Worm (Caenorhabditis elegans) whole organism, L1 larva: ENCODE data around the gene stt-3.

Experiments used
- C04F5.9 ChIP-seq: sonication (generic microtip); optimal IDR thresholded peaks from 2 replicates; lab custom pipeline; 2016; ENCODE audit warnings: missing genetic modification characterization, missing compliant biosample characterization
- F16B12.6 ChIP-seq: fragments of 150-350 bp; optimal IDR thresholded peaks from 2 replicates; lab custom pipeline; 2014; ENCODE audit warnings: missing biosample characterization, missing genetic modification characterization
- Y116A8C.19 ChIP-seq: sonication (generic microtip); optimal IDR thresholded peaks from 2 replicates; lab custom pipeline; 2016; ENCODE audit warnings: missing compliant biosample characterization, missing genetic modification characterization, borderline replicate concordance
- alr-1 ChIP-seq: fragments of 200-800 bp; sonication (Bioruptor generic); optimal IDR thresholded peaks from 2 replicates; lab custom pipeline; 2018; ENCODE audit warnings: borderline replicate concordance, mild to moderate bottlenecking, missing genetic modification characterization, missing compliant biosample characterization
- aly-2 ChIP-seq: fragments of 150-350 bp; optimal IDR thresholded peaks from 2 replicates; lab custom pipeline; 2014; ENCODE audit warnings: missing biosample characterization, missing genetic modification characterization
- blmp-1 ChIP-seq: fragments of 150-350 bp; optimal IDR thresholded peaks from 2 replicates; lab custom pipeline; 2014; ENCODE audit warnings: missing biosample characterization, missing genetic modification characterization
- ceh-63 ChIP-seq: fragments of 200-800 bp; sonication (Bioruptor generic); optimal IDR thresholded peaks from 2 replicates; lab custom pipeline; 2018; ENCODE audit warnings: mild to moderate bottlenecking, missing genetic modification characterization, missing compliant biosample characterization
- ceh-88 ChIP-seq: fragments of 200-800 bp; sonication (Bioruptor generic); IDR thresholded peaks from 2 replicates; pipeline ENCODE4 v1.3.6; 2022; ENCODE audit warnings: missing genetic modification characterization, missing compliant biosample characterization
- ces-1 ChIP-seq: fragments of 150-350 bp; optimal IDR thresholded peaks from 2 replicates; lab custom pipeline; 2014; ENCODE audit warnings: missing biosample characterization, missing genetic modification reagents, missing genetic modification characterization
- dsc-1 ChIP-seq: sonication (generic microtip); optimal IDR thresholded peaks from 2 replicates; lab custom pipeline; 2016; ENCODE audit warnings: mild to moderate bottlenecking, missing genetic modification characterization, missing compliant biosample characterization
- efl-1 ChIP-seq, 4 experiments: fragments of 150-350 bp; optimal IDR thresholded peaks in 3 of 4; peaks in 1 of 4; 1 replicate in 1 of 4; 2 replicates in 3 of 4; lab custom pipeline; 2014; ENCODE audit warnings: missing biosample characterization in 2 of 4, missing genetic modification characterization in 2 of 4, missing genetic modification reagents in 2 of 4
- egl-27 ChIP-seq, 2 experiments: fragments of 150-350 bp in 1 of 2; sonication (generic microtip); optimal IDR thresholded peaks; 3 replicates each; lab custom pipeline; 2017 to 2018; ENCODE audit warnings: missing biosample characterization in 2 of 2, missing genetic modification characterization in 2 of 2, missing genetic modification reagents in 2 of 2
- elt-3 ChIP-seq, 6 experiments: fragments of 150-350 bp in 1 of 6; sonication (generic microtip); optimal IDR thresholded peaks; 2 replicates each; lab custom pipeline; 2017 to 2018; ENCODE audit warnings: missing biosample characterization in 6 of 6, missing genetic modification characterization in 6 of 6, inconsistent platforms in 1 of 6
- fkh-8 ChIP-seq: sonication (generic microtip); optimal IDR thresholded peaks from 2 replicates; lab custom pipeline; 2016; ENCODE audit warnings: mild to moderate bottlenecking, missing genetic modification characterization, missing compliant biosample characterization
- grh-1 ChIP-seq: fragments of 200-800 bp; sonication (Bioruptor generic); IDR thresholded peaks from 2 replicates; pipeline ENCODE4 v1.3.6; 2022; ENCODE audit warnings: missing genetic modification reagents, missing genetic modification characterization, missing compliant biosample characterization
- hlh-4 ChIP-seq: sonication (generic microtip); optimal IDR thresholded peaks from 2 replicates; lab custom pipeline; 2016; ENCODE audit warnings: mild to moderate bottlenecking, missing genetic modification characterization, missing compliant biosample characterization
- hpl-2 ChIP-seq: fragments of 150-350 bp; optimal IDR thresholded peaks from 2 replicates; lab custom pipeline; 2014; ENCODE audit warnings: missing biosample characterization, missing genetic modification reagents, missing genetic modification characterization
- jun-1 ChIP-seq: fragments of 150-350 bp; optimal IDR thresholded peaks from 2 replicates; lab custom pipeline; 2014; ENCODE audit warnings: missing biosample characterization, missing genetic modification reagents, missing genetic modification characterization
- lin-14 ChIP-seq: fragments of 200-800 bp; sonication (Bioruptor generic); optimal IDR thresholded peaks from 2 replicates; lab custom pipeline; 2018; ENCODE audit warnings: mild to moderate bottlenecking, missing genetic modification characterization, moderate library complexity, missing compliant biosample characterization
- lin-15B ChIP-seq: fragments of 150-350 bp; sonication (generic microtip); optimal IDR thresholded peaks from 3 replicates; lab custom pipeline; 2014; ENCODE audit warnings: missing biosample characterization, missing genetic modification characterization
- lin-35 ChIP-seq, 2 experiments: fragments of 150-350 bp; optimal IDR thresholded peaks; 2 replicates each; lab custom pipeline; 2014; ENCODE audit warnings: missing biosample characterization in 2 of 2, missing genetic modification characterization in 2 of 2, missing genetic modification reagents in 2 of 2
- lir-3 ChIP-seq: sonication (generic microtip); optimal IDR thresholded peaks from 2 replicates; lab custom pipeline; 2016; ENCODE audit warnings: mild to moderate bottlenecking, missing genetic modification characterization, moderate library complexity, missing compliant biosample characterization; ENCODE audit not compliant: poor library complexity
- lsy-2 ChIP-seq, 2 experiments: fragments of 150-350 bp; optimal IDR thresholded peaks; 2 replicates each; lab custom pipeline; 2014; ENCODE audit warnings: missing biosample characterization in 2 of 2, missing genetic modification characterization in 2 of 2
- mab-9 ChIP-seq: fragments of 200-800 bp; sonication (Bioruptor generic); IDR thresholded peaks from 2 replicates; pipeline ENCODE4 v1.3.6; 2022; ENCODE audit warnings: missing genetic modification reagents, missing genetic modification characterization, missing compliant biosample characterization
- nhr-12 ChIP-seq: sonication (generic microtip); optimal IDR thresholded peaks from 2 replicates; lab custom pipeline; 2017; ENCODE audit warnings: missing biosample characterization, missing genetic modification characterization
- nhr-28 ChIP-seq: fragments of 150-350 bp; optimal IDR thresholded peaks from 2 replicates; lab custom pipeline; 2014; ENCODE audit warnings: missing biosample characterization, missing genetic modification characterization
- nhr-71 ChIP-seq: sonication (generic microtip); optimal IDR thresholded peaks from 2 replicates; lab custom pipeline; 2016; ENCODE audit warnings: mild to moderate bottlenecking, missing genetic modification characterization, moderate library complexity, missing compliant biosample characterization
- nhr-76 ChIP-seq: sonication (generic microtip); optimal IDR thresholded peaks from 2 replicates; lab custom pipeline; 2017; ENCODE audit warnings: missing biosample characterization, missing genetic modification characterization
- nhr-84 ChIP-seq: sonication (generic microtip); optimal IDR thresholded peaks from 2 replicates; lab custom pipeline; 2017; ENCODE audit warnings: missing biosample characterization, missing genetic modification characterization
- nhr-85 ChIP-seq: sonication (generic microtip); peaks from one replicate; lab custom pipeline; 2016; ENCODE audit warnings: missing genetic modification characterization, inconsistent platforms, missing compliant biosample characterization
- pag-3 ChIP-seq: sonication (generic microtip); optimal IDR thresholded peaks from 2 replicates; lab custom pipeline; 2017; ENCODE audit warnings: missing genetic modification characterization, mild to moderate bottlenecking, missing compliant biosample characterization, antibody characterized with exemption, borderline replicate concordance; ENCODE audit not compliant: insufficient read depth
- pax-3 ChIP-seq: fragments of 200-800 bp; sonication (Bioruptor generic); optimal IDR thresholded peaks from 2 replicates; lab custom pipeline; 2018; ENCODE audit warnings: mild to moderate bottlenecking, missing genetic modification characterization, moderate library complexity, missing compliant biosample characterization
- rnt-1 ChIP-seq: sonication (generic microtip); optimal IDR thresholded peaks from 2 replicates; lab custom pipeline; 2016; ENCODE audit warnings: mild to moderate bottlenecking, missing genetic modification characterization, moderate library complexity, missing compliant biosample characterization
- skn-1 ChIP-seq: fragments of 150-350 bp; optimal IDR thresholded peaks from 2 replicates; lab custom pipeline; 2014; ENCODE audit warnings: missing biosample characterization, missing genetic modification characterization
- snu-23 ChIP-seq: sonication (generic microtip); optimal IDR thresholded peaks from 2 replicates; lab custom pipeline; 2016; ENCODE audit warnings: missing genetic modification characterization, missing compliant biosample characterization
- sox-4 ChIP-seq: sonication (generic microtip); optimal IDR thresholded peaks from 2 replicates; lab custom pipeline; 2016; ENCODE audit warnings: missing genetic modification characterization, missing compliant biosample characterization
- tlp-1 ChIP-seq: fragments of 150-350 bp; optimal IDR thresholded peaks from 2 replicates; lab custom pipeline; 2014; ENCODE audit warnings: missing biosample characterization, missing genetic modification characterization
- unc-130 ChIP-seq: fragments of 150-350 bp; optimal IDR thresholded peaks from 2 replicates; lab custom pipeline; 2017; ENCODE audit warnings: missing biosample characterization, missing genetic modification characterization, inconsistent platforms
- unc-62 ChIP-seq: fragments of 150-350 bp; optimal IDR thresholded peaks from 2 replicates; lab custom pipeline; 2014; ENCODE audit warnings: missing biosample characterization, missing genetic modification reagents, missing genetic modification characterization
- xbp-1 ChIP-seq: sonication (generic microtip); optimal IDR thresholded peaks from 2 replicates; lab custom pipeline; 2016; ENCODE audit warnings: missing genetic modification characterization, missing compliant biosample characterization
- ztf-4 ChIP-seq: fragments of 150-350 bp; optimal IDR thresholded peaks from 2 replicates; lab custom pipeline; 2014; ENCODE audit warnings: missing biosample characterization, missing genetic modification characterization

The stt-3 gene

ce11 chrIII:6280070-6280596 lies 31.7 kb downstream of the stt-3 start, which contains the start of gene hmg-1.2 (continued):
- no peak for TF ChIP-seq alr-1
- TF ChIP-seq Y116A8C.19 = no peak
- TF ChIP-seq nhr-85 = peak; percentile 92
- peak; percentile 94 for TF ChIP-seq nhr-71 (tag; lab: Kevin White, UChicago)
- TF ChIP-seq nhr-28 = no peak
- TF ChIP-seq rnt-1 (tag; lab: Kevin White, UChicago) = peak; percentile 73
- TF ChIP-seq ceh-63 = no peak
- peak in 1 of 2 experiments; percentile 81 for TF ChIP-seq egl-27 (tag; optimal IDR thresholded peaks at IDR 0.05; lab: Kevin White, UChicago)
- TF ChIP-seq snu-23 (GFP tag; lab: Kevin White, UChicago) = peak; percentile 96
- peak; percentile 22; the same call in 1 of the 2 replicates for TF ChIP-seq grh-1 (GFP tag; lab: Robert Waterston, UW)

ce11 chrIII:6283024-6283423 lies 34.6 kb downstream of the stt-3 start:
- TF ChIP-seq efl-1 (optimal IDR thresholded peaks at IDR 0.05; lab: Kevin White, UChicago) (no peak), efl-1 (GFP tag; optimal IDR thresholded peaks at IDR 0.05 in 1 of 2; lab: Kevin White, UChicago) (peak in 1 of 2 experiments; percentile 46), lir-3 (tag; lab: Kevin White, UChicago) (no peak), sox-4 (tag; lab: Kevin White, UChicago) (no peak), fkh-8 (tag; lab: Kevin White, UChicago) (no peak), ces-1 (GFP tag; lab: Kevin White, UChicago) (no peak), ztf-4 (tag; lab: Kevin White, UChicago) (no peak), hpl-2 (GFP tag; lab: Kevin White, UChicago) (no peak), nhr-76 (tag; lab: Kevin White, UChicago) (no peak), F16B12.6 (tag; lab: Kevin White, UChicago) (no peak)

- TF ChIP-seq efl-1 (optimal IDR thresholded peaks at IDR 0.05; lab: Kevin White, UChicago) (no peak), efl-1 (GFP tag; optimal IDR thresholded peaks at IDR 0.05 in 1 of 2; lab: Kevin White, UChicago) (peak in 1 of 2 experiments; percentile 39), ztf-4 (tag; lab: Kevin White, UChicago) (no peak), nhr-28 (no peak)
Observed at ce11 chrIII:6285890-6286289, 37.5 kb downstream of the stt-3 start, which contains the start of gene gadr-3. gadr-3 (minus strand) TSS chrIII:6285990.

- no peak for TF ChIP-seq F16B12.6 (tag; lab: Kevin White, UChicago)
- no peak for TF ChIP-seq ces-1 (GFP tag; lab: Kevin White, UChicago)
- TF ChIP-seq aly-2 = no peak
- no peak for TF ChIP-seq unc-62 (GFP tag; lab: Kevin White, UChicago)
- peak in 1 of 6 experiments; percentile 53 for TF ChIP-seq elt-3 (tag; optimal IDR thresholded peaks at IDR 0.05; lab: Kevin White, UChicago)
Observed at ce11 chrIII:6287195-6287594, 38.8 kb downstream of the stt-3 start, which contains the start of gene F47D12.6. F47D12.6 (minus strand) TSS chrIII:6287295.

DNA sequence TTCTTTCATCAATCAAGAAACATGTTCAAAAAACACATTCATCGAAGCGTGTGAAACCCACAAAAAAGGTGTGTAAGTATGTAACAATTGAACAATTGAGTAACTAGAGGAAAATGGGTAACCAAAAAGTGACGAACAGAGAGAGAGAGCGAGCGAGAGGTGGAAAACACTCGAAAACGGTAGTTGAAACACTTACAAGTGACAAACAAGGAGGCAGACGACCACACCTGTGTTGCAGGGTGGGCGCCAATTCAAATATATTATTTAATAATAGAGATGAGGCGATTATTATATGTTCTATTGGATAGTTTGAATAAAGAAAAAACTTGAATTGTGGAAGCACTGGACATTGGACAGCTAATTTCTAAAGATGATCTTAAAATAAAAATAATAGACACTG lies 40.9 kb downstream of the stt-3 start:
- TF ChIP-seq nhr-84 (no peak), xbp-1 (tag; lab: Kevin White, UChicago) (no peak), unc-130 (tag; lab: Kevin White, UChicago) (no peak), mab-9 (no peak), dsc-1 (tag; lab: Kevin White, UChicago) (no peak), lin-15B (peak; percentile 16), lin-35 (GFP tag; optimal IDR thresholded peaks at IDR 0.05; lab: Kevin White, UChicago) (peak; percentile 47 to 66), C04F5.9 (no peak), tlp-1 (no peak), F16B12.6 (tag; lab: Kevin White, UChicago) (no peak), lin-14 (GFP tag; lab: Kevin White, UChicago) (peak; percentile 64), hlh-4 (no peak), nhr-12 (tag; lab: Kevin White, UChicago) (no peak), efl-1 (optimal IDR thresholded peaks at IDR 0.05; lab: Kevin White, UChicago) (peak in 1 of 2 experiments; percentile 50), efl-1 (GFP tag; optimal IDR thresholded peaks at IDR 0.05 in 1 of 2; lab: Kevin White, UChicago) (peak; percentile 70 to 95), aly-2 (no peak), lsy-2 (tag; optimal IDR thresholded peaks at IDR 0.05; lab: Kevin White, UChicago) (peak in 1 of 2 experiments; percentile 9), ceh-88 (GFP tag; lab: Robert Waterston, UW) (no peak), rnt-1 (tag; lab: Kevin White, UChicago) (no peak), jun-1 (tag; lab: Kevin White, UChicago) (no peak), grh-1 (GFP tag; lab: Robert Waterston, UW) (no peak), pax-3 (tag; lab: Kevin White, UChicago) (no peak), fkh-8 (tag; lab: Kevin White, UChicago) (no peak), elt-3 (tag; optimal IDR thresholded peaks at IDR 0.05; lab: Kevin White, UChicago) (no peak), snu-23 (GFP tag; lab: Kevin White, UChicago) (peak; percentile 9), blmp-1 (tag; lab: Kevin White, UChicago) (peak; percentile 10), skn-1 (tag; lab: Kevin White, UChicago) (no peak), lir-3 (tag; lab: Kevin White, UChicago) (no peak), pag-3 (tag; lab: Kevin White, UChicago) (no peak), nhr-85 (peak; percentile 35)
